Fruit fly (Drosophila melanogaster) whole organism, embryonic: ENCODE results near the gene CG4267.

Source experiments
- bcd ChIP-seq: fragments of 200-800 bp; sonication (Bioruptor generic); optimal IDR thresholded peaks from 2 replicates; lab custom pipeline; 2017; ENCODE audit warnings: missing biosample characterization, mild to moderate bottlenecking, missing genetic modification characterization
- ken ChIP-seq: fragments of 200-800 bp; sonication (Bioruptor generic); IDR thresholded peaks from 3 replicates; pipeline ENCODE4 v1.3.6; 2022; ENCODE audit warnings: missing biosample characterization, missing genetic modification characterization
- klu ChIP-seq: fragments of 200-800 bp; sonication (Bioruptor generic); IDR thresholded peaks from 2 replicates; pipeline ENCODE4 v1.3.6; 2022; ENCODE audit warnings: missing biosample characterization, missing genetic modification characterization

dm6 chr2L:2263142-2263541 lies 21.0 kb downstream of the CG4267 start, which contains the start of gene CG4270:
- TF ChIP-seq bcd (GFP tag; lab: Kevin White, UChicago) = no peak
- TF ChIP-seq ken (GFP tag; lab: Robert Waterston, UW) = no peak
- TF ChIP-seq klu (GFP tag; lab: Robert Waterston, UW) = no peak
